Fruit fly (Drosophila melanogaster) whole organism, embryonic: Measurements from ENCODE around the gene haf.

Source experiments
- CG11085 ChIP-seq: fragments of 200-800 bp; sonication (Bioruptor generic); IDR thresholded peaks from 2 replicates; pipeline ENCODE4 v1.3.6; 2022; ENCODE audit warnings: missing biosample characterization, missing genetic modification characterization
- CG15479 ChIP-seq: fragments of 200-800 bp; sonication (Bioruptor generic); optimal IDR thresholded peaks from 3 replicates; lab custom pipeline; 2019; ENCODE audit warnings: missing biosample characterization, mild to moderate bottlenecking, missing genetic modification characterization, moderate library complexity
- CG6175 ChIP-seq: fragments of 200-800 bp; sonication (Bioruptor generic); IDR thresholded peaks from 3 replicates; pipeline ENCODE4 v1.3.6; 2022; ENCODE audit warnings: missing biosample characterization, missing genetic modification characterization
- MBD-R2 ChIP-seq: fragments of 200-800 bp; sonication (Bioruptor generic); IDR thresholded peaks from 2 replicates; pipeline ENCODE4 v1.3.6; 2022; ENCODE audit warnings: missing biosample characterization, missing genetic modification characterization
- Oaz ChIP-seq: fragments of 200-800 bp; sonication (Bioruptor generic); IDR thresholded peaks from 2 replicates; pipeline ENCODE4 v1.3.6; 2022; ENCODE audit warnings: missing biosample characterization, missing genetic modification characterization
- h ChIP-seq: fragments of >200 bp; optimal IDR thresholded peaks from 2 replicates; lab custom pipeline; 2017
- ranshi ChIP-seq: fragments of 200-800 bp; sonication (Bioruptor generic); IDR thresholded peaks from 2 replicates; pipeline ENCODE4 v1.3.6; 2022; ENCODE audit warnings: missing biosample characterization, missing genetic modification characterization

DNA sequence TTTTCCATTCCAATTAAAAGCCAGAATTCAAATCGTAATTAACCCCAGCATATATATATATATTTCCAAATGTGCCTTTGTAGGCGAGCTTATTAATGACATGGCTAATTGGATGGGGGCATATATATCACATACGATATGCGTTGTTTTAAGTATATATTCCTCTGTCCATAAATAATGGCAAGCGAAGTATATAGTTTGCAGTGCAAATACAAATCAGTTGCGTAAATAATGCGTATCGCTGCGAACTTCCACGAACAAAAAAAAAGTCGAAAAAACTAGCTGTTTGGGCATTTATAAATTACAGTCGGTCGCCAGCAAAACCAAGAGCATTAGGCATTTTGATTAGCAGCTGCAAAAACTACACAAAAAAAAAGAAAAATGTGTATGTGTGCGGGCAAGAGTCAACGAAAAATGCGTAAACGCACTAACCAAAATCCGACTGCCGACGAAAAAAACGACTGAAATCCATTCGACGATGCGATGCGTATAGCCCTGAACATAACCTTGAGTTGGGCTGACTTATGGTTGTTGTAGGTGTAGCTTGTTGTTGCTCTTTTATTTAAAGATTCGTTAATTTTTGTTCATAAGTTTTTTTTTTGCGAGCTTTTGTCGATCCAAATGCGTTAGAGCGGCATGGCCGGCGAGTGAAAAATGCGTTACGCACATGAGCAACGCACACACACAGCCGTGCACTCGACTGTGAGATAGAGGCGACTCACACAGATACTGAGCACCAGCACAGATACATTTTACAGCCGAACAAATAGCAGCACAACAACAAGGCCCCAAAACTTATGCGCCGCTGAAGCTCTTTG is 83.1 kb downstream of the haf start:
- TF ChIP-seq MBD-R2 (GFP tag; lab: Robert Waterston, UW) (no peak), CG11085 (GFP tag; lab: Robert Waterston, UW) (no peak), CG15479 (no peak), Oaz (GFP tag; lab: Robert Waterston, UW) (no peak), h (no peak), ranshi (GFP tag; lab: Robert Waterston, UW) (no peak), CG6175 (GFP tag; lab: Robert Waterston, UW) (no peak)
